Worm (Caenorhabditis elegans): ENCODE results near the gene ins-39.

ins-39 gene

ce11 chrX:1294607-1295303 is 49.5 kb downstream of the ins-39 start, which contains the start of gene dop-4:
Gene dop-4, plus strand, starts transcription at chrX:1295253.
- TF ChIP-seq ztf-29 (GFP tag; IDR thresholded peaks at IDR 0.05), result no peak
- no peak for TF ChIP-seq klf-2 (GFP tag; conservative IDR thresholded peaks at IDR 0.05)
- TF ChIP-seq flt-1 (GFP tag; IDR thresholded peaks at IDR 0.05), result no peak
- no peak for TF ChIP-seq T22C8.4 (GFP tag; IDR thresholded peaks at IDR 0.05)
- no peak for TF ChIP-seq med-1 (GFP tag; optimal IDR thresholded peaks at IDR 0.05; ENCODE audit: insufficient read depth)
- no peak for TF ChIP-seq tab-1 (GFP tag; IDR thresholded peaks at IDR 0.05)
- no peak for TF ChIP-seq ztf-23 (GFP tag; IDR thresholded peaks at IDR 0.05)
- TF ChIP-seq cog-1 (tag; optimal IDR thresholded peaks at IDR 0.05), result no peak
- TF ChIP-seq ref-1 (GFP tag; conservative IDR thresholded peaks at IDR 0.05), result no peak
